Worm (Caenorhabditis elegans): ENCODE data around the gene smvt-1.
A peak's percentile ranks its signal among the peaks of the same experiment; 100 is the strongest.

The smvt-1 gene

ce11 chrX:2531276-2531675, 17.5 kb downstream of the smvt-1 start (continued):
- 0 out of 2 replicates have a peak, but pooled peaks have one; percentile 32 for TF ChIP-seq egl-44 (GFP tag; IDR thresholded peaks at IDR 0.05)
- TF ChIP-seq ceh-79 (tag; optimal IDR thresholded peaks at IDR 0.05): peak; percentile 15
- peak; percentile 27 for TF ChIP-seq ztf-26 (tag; optimal IDR thresholded peaks at IDR 0.05)
- peak; percentile 19 for TF ChIP-seq F23B12.7 (tag; optimal IDR thresholded peaks at IDR 0.05; ENCODE audit: insufficient read depth)
- peak; percentile 32; the same call in 1 of the 2 replicates for TF ChIP-seq mcd-1 (GFP tag; IDR thresholded peaks at IDR 0.05)
- TF ChIP-seq madf-10 (tag; optimal IDR thresholded peaks at IDR 0.05): peak; percentile 44
- peak; percentile 40 for TF ChIP-seq ztf-22 (GFP tag; optimal IDR thresholded peaks at IDR 0.05)
- TF ChIP-seq snpc-1.1 (tag; optimal IDR thresholded peaks at IDR 0.05; ENCODE audit: insufficient read depth): peak; percentile 26
- TF ChIP-seq cebp-2 (GFP tag; IDR thresholded peaks at IDR 0.05): 0 out of 2 replicates have a peak, but pooled peaks have one; percentile 12
- TF ChIP-seq nfya-2 (GFP tag; IDR thresholded peaks at IDR 0.05): 0 out of 2 replicates have a peak, but pooled peaks have one; percentile 67

DNA sequence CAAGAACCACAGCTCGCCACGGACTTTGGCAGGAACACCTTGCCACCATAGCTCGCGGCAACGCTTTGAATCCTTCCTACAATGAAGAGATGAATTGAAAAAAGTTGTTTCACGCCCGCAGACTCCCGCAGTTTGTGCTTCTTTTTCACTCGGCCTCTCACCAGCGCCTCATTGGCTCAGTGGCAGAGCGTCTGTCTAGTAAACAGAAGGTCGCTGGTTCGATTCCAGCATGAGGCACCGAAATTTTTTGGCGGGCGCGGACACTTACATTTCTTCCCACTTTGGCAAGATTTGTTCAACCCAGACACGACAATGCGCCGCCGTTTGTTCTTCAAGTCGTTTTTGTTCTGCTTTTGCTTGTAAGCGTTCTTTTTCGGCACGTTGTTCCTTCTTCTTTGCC, 20.9 kb downstream of the smvt-1 start:
- TF ChIP-seq nfya-2 (GFP tag; IDR thresholded peaks at IDR 0.05) (no peak), mxl-1 (tag; optimal IDR thresholded peaks at IDR 0.05) (peak; percentile 25), pha-4 (tag; optimal IDR thresholded peaks at IDR 0.05) (no peak), hmg-1.2 (GFP tag; IDR thresholded peaks at IDR 0.05) (peak; percentile 69), attf-6 (GFP tag; IDR thresholded peaks at IDR 0.05) (0 out of 2 replicates have a peak, but pooled peaks have one; percentile 26), egrh-3 (GFP tag; IDR thresholded peaks at IDR 0.05) (peak; percentile 58; the same call in 1 of the 2 replicates), lin-54 (GFP tag; optimal IDR thresholded peaks at IDR 0.05) (no peak), dpl-1 (GFP tag; optimal IDR thresholded peaks at IDR 0.05) (no peak), hrde-1 (tag; optimal IDR thresholded peaks at IDR 0.05; ENCODE audit: borderline replicate concordance) (no peak), fkh-3 (tag; optimal IDR thresholded peaks at IDR 0.05) (no peak), unc-62 (GFP tag; optimal IDR thresholded peaks at IDR 0.05) (no peak), lsl-1 (GFP tag; optimal IDR thresholded peaks at IDR 0.05) (no peak), madf-3 (GFP tag; IDR thresholded peaks at IDR 0.05) (0 out of 2 replicates have a peak, but pooled peaks have one; percentile 65), F57A8.1 (GFP tag; optimal IDR thresholded peaks at IDR 0.05) (no peak), B0035.1 (tag; optimal IDR thresholded peaks at IDR 0.05) (peak; percentile 3), cebp-2 (GFP tag; IDR thresholded peaks at IDR 0.05) (0 out of 2 replicates have a peak, but pooled peaks have one; percentile 50), dox-1 (GFP tag; IDR thresholded peaks at IDR 0.05) (peak; percentile 81), nhr-27 (tag; optimal IDR thresholded peaks at IDR 0.05) (no peak), lin-26 (GFP tag; IDR thresholded peaks at IDR 0.05) (peak; percentile 78), lin-35 (GFP tag; optimal IDR thresholded peaks at IDR 0.05) (peak in 1 of 3 experiments; percentile 45), ztf-26 (tag; optimal IDR thresholded peaks at IDR 0.05) (no peak), F22D6.2 (tag; optimal IDR thresholded peaks at IDR 0.05) (peak; percentile 10), efl-1 (GFP tag; optimal IDR thresholded peaks at IDR 0.05) (no peak), egl-18 (GFP tag; IDR thresholded peaks at IDR 0.05) (no peak), attf-5 (GFP tag; optimal IDR thresholded peaks at IDR 0.05) (no peak), sptf-2 (GFP tag; optimal IDR thresholded peaks at IDR 0.05) (no peak), pbrm-1 (GFP tag; IDR thresholded peaks at IDR 0.05) (0 out of 2 replicates have a peak, but pooled peaks have one; percentile 36), Y53G8AR.9 (GFP tag; conservative IDR thresholded peaks at IDR 0.05) (no peak), hsf-1 (GFP tag; IDR thresholded peaks at IDR 0.05) (0 out of 2 replicates have a peak, but pooled peaks have one; percentile 30), snpc-1.3 (tag; optimal IDR thresholded peaks at IDR 0.05; ENCODE audit: insufficient read depth) (peak; percentile 31), lag-1 (GFP tag; IDR thresholded peaks at IDR 0.05) (no peak), ceh-91 (GFP tag; IDR thresholded peaks at IDR 0.05) (no peak), F23B12.7 (tag; optimal IDR thresholded peaks at IDR 0.05; ENCODE audit: insufficient read depth) (no peak), K12H6.12 (tag; optimal IDR thresholded peaks at IDR 0.05) (no peak), nhr-120 (GFP tag; IDR thresholded peaks at IDR 0.05) (0 out of 2 replicates have a peak, but pooled peaks have one; percentile 16), snpc-1.1 (tag; optimal IDR thresholded peaks at IDR 0.05; ENCODE audit: insufficient read depth) (no peak), madf-8 (GFP tag; conservative IDR thresholded peaks at IDR 0.05) (no peak), ekl-4 (GFP tag; IDR thresholded peaks at IDR 0.05) (no peak), rec-8 (tag; optimal IDR thresholded peaks at IDR 0.05) (peak; percentile 30 to 67), F37B4.10 (GFP tag; IDR thresholded peaks at IDR 0.05) (no peak)

Data from whole organism, young adult.